Fruit fly (Drosophila melanogaster): Measurements from ENCODE around the gene CG13998.
A peak's percentile ranks its signal among the peaks of the same experiment; 100 is the strongest.

The CG13998 gene

dm6 chr2L:5923603-5924138 is 32.9 kb downstream of the CG13998 start, which contains the start of gene CG9016 (continued):
- TF ChIP-seq chinmo (GFP tag; IDR thresholded peaks at IDR 0.05; ENCODE audit: partially characterized antibody) (0 out of 4 replicates have a peak, but pooled peaks have one; percentile 75), Usf (GFP tag; optimal IDR thresholded peaks at IDR 0.05) (no peak), Atf-2 (GFP tag; optimal IDR thresholded peaks at IDR 0.05) (no peak), btn (GFP tag; optimal IDR thresholded peaks at IDR 0.05) (no peak), Trl (optimal IDR thresholded peaks at IDR 0.05) (peak in 1 of 2 experiments; percentile 9), Trl (GFP tag; optimal IDR thresholded peaks at IDR 0.05) (no peak), CG6791 (GFP tag; IDR thresholded peaks at IDR 0.05; ENCODE audit: partially characterized antibody) (no peak), pros (GFP tag; optimal IDR thresholded peaks at IDR 0.05) (peak; percentile 27), mam (GFP tag; optimal IDR thresholded peaks at IDR 0.05) (no peak), HLH54F (GFP tag; optimal IDR thresholded peaks at IDR 0.05) (no peak), CG9215 (GFP tag; IDR thresholded peaks at IDR 0.05) (no peak), CG18011 (GFP tag; optimal IDR thresholded peaks at IDR 0.05) (no peak), CG8478 (optimal IDR thresholded peaks at IDR 0.05) (peak; percentile 79), PHDP (tag; optimal IDR thresholded peaks at IDR 0.05) (no peak), knrl (GFP tag; IDR thresholded peaks at IDR 0.05; ENCODE audit: partially characterized antibody) (0 out of 3 replicates have a peak, but pooled peaks have one; percentile 24), tll (GFP tag; optimal IDR thresholded peaks at IDR 0.05) (peak in 1 of 2 experiments; percentile 15), CG6175 (GFP tag; IDR thresholded peaks at IDR 0.05) (no peak), tup (GFP tag; optimal IDR thresholded peaks at IDR 0.05) (no peak), sna (GFP tag; IDR thresholded peaks at IDR 0.05; ENCODE audit: partially characterized antibody) (no peak), zen2 (GFP tag; IDR thresholded peaks at IDR 0.05; ENCODE audit: partially characterized antibody) (no peak), CG10431 (GFP tag; optimal IDR thresholded peaks at IDR 0.05) (no peak), Adf1 (GFP tag; IDR thresholded peaks at IDR 0.05) (peak; percentile 80), dan (GFP tag; IDR thresholded peaks at IDR 0.05) (no peak), CG6813 (GFP tag; optimal IDR thresholded peaks at IDR 0.05) (no peak), Nf-YB (GFP tag; optimal IDR thresholded peaks at IDR 0.05) (peak; percentile 94), Oaz (GFP tag; IDR thresholded peaks at IDR 0.05) (no peak), so (GFP tag; IDR thresholded peaks at IDR 0.05) (0 out of 3 replicates have a peak, but pooled peaks have one; percentile 17), ewg (GFP tag; optimal IDR thresholded peaks at IDR 0.05) (peak; percentile 86), CG2129 (GFP tag; IDR thresholded peaks at IDR 0.05; ENCODE audit: partially characterized antibody) (no peak), Side (GFP tag; optimal IDR thresholded peaks at IDR 0.05) (no peak), seq (GFP tag; IDR thresholded peaks at IDR 0.05) (peak; percentile 87), CG14860 (GFP tag; IDR thresholded peaks at IDR 0.05; ENCODE audit: partially characterized antibody) (no peak), Hr51 (GFP tag; optimal IDR thresholded peaks at IDR 0.05) (no peak), crol (GFP tag; IDR thresholded peaks at IDR 0.05) (peak; percentile 89), Nf-YC (tag; optimal IDR thresholded peaks at IDR 0.05) (peak; percentile 97), Atf3 (GFP tag; optimal IDR thresholded peaks at IDR 0.05) (no peak), fd96Cb (tag; optimal IDR thresholded peaks at IDR 0.05) (no peak), CG15269 (tag; optimal IDR thresholded peaks at IDR 0.05) (no peak), lbe (GFP tag; optimal IDR thresholded peaks at IDR 0.05) (no peak), Xbp1 (GFP tag; optimal IDR thresholded peaks at IDR 0.05) (no peak), B-H2 (GFP tag; optimal IDR thresholded peaks at IDR 0.05) (no peak), Kr (GFP tag; optimal IDR thresholded peaks at IDR 0.05) (no peak), CG42726 (GFP tag; IDR thresholded peaks at IDR 0.05; ENCODE audit: partially characterized antibody) (peak; percentile 33; the same call in 1 of the 2 replicates), CG4282 (GFP tag; optimal IDR thresholded peaks at IDR 0.05) (no peak), CG1647 (GFP tag; optimal IDR thresholded peaks at IDR 0.05) (no peak), Hr78 (GFP tag; optimal IDR thresholded peaks at IDR 0.05) (no peak), CG6272 (GFP tag; IDR thresholded peaks at IDR 0.05) (no peak), bsh (GFP tag; optimal IDR thresholded peaks at IDR 0.05) (no peak), Xrp1 (GFP tag; IDR thresholded peaks at IDR 0.05) (no peak)

All from whole organism, embryonic.